Worm (Caenorhabditis elegans): Measurements from ENCODE around the gene F22H10.2.

Gene F22H10.2

ce11 chrX:16726879-16727278, 47.5 kb downstream of the F22H10.2 start (continued):
- TF ChIP-seq unc-55 (GFP tag; optimal IDR thresholded peaks at IDR 0.05) (peak; percentile 93), mbf-1 (tag; optimal IDR thresholded peaks at IDR 0.05) (no peak), snpc-4 (tag; optimal IDR thresholded peaks at IDR 0.05) (peak; percentile 75), ZK546.5 (tag; optimal IDR thresholded peaks at IDR 0.05) (no peak), sem-4 (tag; optimal IDR thresholded peaks at IDR 0.05) (peak; percentile 94), nhr-237 (tag; optimal IDR thresholded peaks at IDR 0.05) (peak; percentile 6), nhr-129 (tag; optimal IDR thresholded peaks at IDR 0.05) (peak; percentile 96), mab-5 (tag; optimal IDR thresholded peaks at IDR 0.05) (peak; percentile 55), nhr-6 (tag; optimal IDR thresholded peaks at IDR 0.05) (peak; percentile 47), peb-1 (tag; optimal IDR thresholded peaks at IDR 0.05) (no peak), crh-2 (tag; optimal IDR thresholded peaks at IDR 0.05) (peak; percentile 95), ama-1 (optimal IDR thresholded peaks at IDR 0.05) (no peak), gmeb-1 (tag; optimal IDR thresholded peaks at IDR 0.05) (peak; percentile 62), lin-13 (GFP tag; optimal IDR thresholded peaks at IDR 0.05) (peak; percentile 87), egl-27 (tag; optimal IDR thresholded peaks at IDR 0.05) (peak; percentile 94), nhr-25 (tag; optimal IDR thresholded peaks at IDR 0.05) (peak; percentile 91), dmd-4 (tag; optimal IDR thresholded peaks at IDR 0.05) (no peak), sma-3 (GFP tag; optimal IDR thresholded peaks at IDR 0.05) (peak; percentile 94), ceh-82 (tag; optimal IDR thresholded peaks at IDR 0.05) (no peak), elt-3 (tag; optimal IDR thresholded peaks at IDR 0.05) (no peak), C34F6.9 (tag; optimal IDR thresholded peaks at IDR 0.05) (peak; percentile 83), F13H6.1 (tag; optimal IDR thresholded peaks at IDR 0.05) (peak; percentile 98), Y55F3AM.14 (GFP tag; optimal IDR thresholded peaks at IDR 0.05) (peak; percentile 87), ztf-11 (tag; optimal IDR thresholded peaks at IDR 0.05) (no peak), skn-1 (tag; optimal IDR thresholded peaks at IDR 0.05) (no peak), lsy-2 (tag; optimal IDR thresholded peaks at IDR 0.05) (peak; percentile 53 to 80), nhr-77 (tag; optimal IDR thresholded peaks at IDR 0.05) (no peak)

ce11 chrX:16729259-16729658, 49.9 kb downstream of the F22H10.2 start, which contains the start of gene hda-4:
hda-4 (plus strand) TSS chrX:16729559.
- TF ChIP-seq mdl-1 (tag; optimal IDR thresholded peaks at IDR 0.05), result no peak
- TF ChIP-seq mbf-1 (tag; optimal IDR thresholded peaks at IDR 0.05), result no peak
- no peak for TF ChIP-seq nhr-77 (tag; optimal IDR thresholded peaks at IDR 0.05)
- TF ChIP-seq egl-27 (tag; optimal IDR thresholded peaks at IDR 0.05), result no peak
- no peak for TF ChIP-seq nhr-12 (tag; optimal IDR thresholded peaks at IDR 0.05)
- TF ChIP-seq crh-2 (tag; optimal IDR thresholded peaks at IDR 0.05), result no peak
- TF ChIP-seq nhr-129 (tag; optimal IDR thresholded peaks at IDR 0.05), result no peak
- TF ChIP-seq ama-1 (optimal IDR thresholded peaks at IDR 0.05), result no peak
- no peak for TF ChIP-seq nhr-23 (tag; optimal IDR thresholded peaks at IDR 0.05)
- no peak for TF ChIP-seq C34F6.9 (tag; optimal IDR thresholded peaks at IDR 0.05)

Measured in whole organism, L2 larva.